Fruit fly (Drosophila melanogaster) whole organism: ENCODE results near the gene scrib.

Experiments
- CG8478 ChIP-seq: fragments of >200 bp; optimal IDR thresholded peaks from 2 replicates; lab custom pipeline; 2018; ENCODE audit warnings: inconsistent platforms
- psq ChIP-seq: fragments of >200 bp; optimal IDR thresholded peaks from 2 replicates; lab custom pipeline; 2017
- usp ChIP-seq: fragments of >200 bp; optimal IDR thresholded peaks from 2 replicates; lab custom pipeline; 2017; ENCODE audit warnings: missing biosample characterization, missing genetic modification characterization, mixed read lengths

DNA sequence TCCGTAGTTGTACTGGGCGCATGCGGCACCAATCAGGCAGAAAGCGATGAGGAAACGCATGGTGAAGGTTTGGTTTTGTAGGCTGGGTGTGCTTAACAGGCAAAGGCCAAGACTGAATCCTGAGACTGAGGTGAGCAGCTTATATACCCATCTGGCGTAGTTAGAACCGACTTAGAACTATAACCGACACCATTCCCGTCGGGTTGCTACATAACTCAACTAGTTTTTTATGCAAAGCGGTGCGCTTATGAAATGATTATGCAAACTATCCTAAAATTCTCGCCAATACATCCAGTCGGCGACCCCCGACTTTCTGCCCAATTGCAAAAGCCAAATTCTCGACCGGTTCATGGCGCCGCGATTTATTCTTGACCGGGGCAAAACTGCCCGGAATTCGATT is 90.5 kb downstream of the scrib start, which contains the start of gene TwdlO:
- TF ChIP-seq usp (GFP tag; lab: Kevin White, UChicago) = no peak
- TF ChIP-seq CG8478 = no peak
- TF ChIP-seq psq (lab: Kevin White, UChicago) = no peak
